Fruit fly (Drosophila melanogaster) whole organism: ENCODE data around the gene CG15308.

Source experiments
- CG8478 ChIP-seq: fragments of >200 bp; optimal IDR thresholded peaks from 2 replicates; lab custom pipeline; 2018; ENCODE audit warnings: inconsistent platforms
- Dll ChIP-seq: fragments of >200 bp; optimal IDR thresholded peaks from 2 replicates; lab custom pipeline; 2017
- EcR ChIP-seq, 2 experiments: fragments of >200 bp; optimal IDR thresholded peaks; 2 replicates each; lab custom pipeline; 2017; ENCODE audit warnings: missing biosample characterization in 2 of 2, missing genetic modification characterization in 2 of 2, missing genetic modification reagents in 2 of 2
- pan ChIP-seq: fragments of >200 bp; optimal IDR thresholded peaks from 2 replicates; lab custom pipeline; 2017
- psq ChIP-seq: fragments of >200 bp; optimal IDR thresholded peaks from 2 replicates; lab custom pipeline; 2017
- usp ChIP-seq: fragments of >200 bp; optimal IDR thresholded peaks from 2 replicates; lab custom pipeline; 2017; ENCODE audit warnings: missing biosample characterization, missing genetic modification characterization, mixed read lengths

CG15308 gene

dm6 chrX:10211128-10211914, 7.6 kb downstream of the CG15308 start:
- peak; percentile 52 to 89 for TF ChIP-seq EcR (GFP tag; optimal IDR thresholded peaks at IDR 0.05; lab: Kevin White, UChicago)
- peak; percentile 17 for TF ChIP-seq CG8478 (lab: Kevin White, UChicago)
- no peak for TF ChIP-seq pan

dm6 chrX:10210317-10210873, 8.5 kb downstream of the CG15308 start:
- TF ChIP-seq psq (peak; percentile 31), usp (no peak), pan (no peak), CG8478 (lab: Kevin White, UChicago) (no peak), EcR (GFP tag; optimal IDR thresholded peaks at IDR 0.05; lab: Kevin White, UChicago) (peak in 1 of 2 experiments; percentile 8)

- TF ChIP-seq Dll (lab: Kevin White, UChicago) (peak; percentile 70), psq (no peak), pan (no peak), EcR (GFP tag; optimal IDR thresholded peaks at IDR 0.05; lab: Kevin White, UChicago) (peak in 1 of 2 experiments; percentile 61), CG8478 (lab: Kevin White, UChicago) (no peak)
These were observed 9.3 kb downstream of the CG15308 start for dm6 chrX:10209556-10210164.

- no peak for TF ChIP-seq pan
- TF ChIP-seq Dll (lab: Kevin White, UChicago), result no peak
- TF ChIP-seq psq, result no peak
- no peak for TF ChIP-seq EcR (GFP tag; optimal IDR thresholded peaks at IDR 0.05; lab: Kevin White, UChicago)
- TF ChIP-seq usp, result no peak
- TF ChIP-seq CG8478 (lab: Kevin White, UChicago), result no peak
These were observed 12.9 kb downstream of the CG15308 start for dm6 chrX:10206086-10206485.

- TF ChIP-seq Dll (lab: Kevin White, UChicago) (no peak), CG8478 (lab: Kevin White, UChicago) (no peak), usp (no peak), pan (no peak), EcR (GFP tag; optimal IDR thresholded peaks at IDR 0.05; lab: Kevin White, UChicago) (no peak), psq (no peak)
These were observed 16.3 kb downstream of the CG15308 start for dm6 chrX:10202595-10202994.

- no peak for TF ChIP-seq usp
- TF ChIP-seq pan, result no peak
- no peak for TF ChIP-seq psq
- no peak for TF ChIP-seq EcR (GFP tag; optimal IDR thresholded peaks at IDR 0.05; lab: Kevin White, UChicago)
- no peak for TF ChIP-seq Dll (lab: Kevin White, UChicago)
- no peak for TF ChIP-seq CG8478 (lab: Kevin White, UChicago)
These were observed 34.4 kb downstream of the CG15308 start for dm6 chrX:10184355-10185058.

- TF ChIP-seq CG8478 (lab: Kevin White, UChicago) (no peak), Dll (lab: Kevin White, UChicago) (no peak), psq (no peak), usp (no peak), EcR (GFP tag; optimal IDR thresholded peaks at IDR 0.05; lab: Kevin White, UChicago) (no peak), pan (no peak)
These were observed 36.1 kb downstream of the CG15308 start for dm6 chrX:10182867-10183266.
